Fruit fly (Drosophila melanogaster): Measurements from ENCODE around the gene CG18599.

Gene CG18599

dm6 chr3R:18296084-18296483 lies 28.5 kb downstream of the CG18599 start (continued):
- TF ChIP-seq CG11695 (GFP tag; IDR thresholded peaks at IDR 0.05), result 0 out of 3 replicates have a peak, but pooled peaks have one; percentile 33
- TF ChIP-seq CG13296 (GFP tag; optimal IDR thresholded peaks at IDR 0.05), result peak; percentile 44
- TF ChIP-seq fd102C (GFP tag; optimal IDR thresholded peaks at IDR 0.05), result no peak
- TF ChIP-seq seq (GFP tag; IDR thresholded peaks at IDR 0.05), result no peak
- TF ChIP-seq CG12942 (GFP tag; optimal IDR thresholded peaks at IDR 0.05), result no peak
- no peak for TF ChIP-seq insv (GFP tag; optimal IDR thresholded peaks at IDR 0.05)
- no peak for TF ChIP-seq nerfin-1 (tag; optimal IDR thresholded peaks at IDR 0.05)
- no peak for TF ChIP-seq p53 (GFP tag; optimal IDR thresholded peaks at IDR 0.05)
- no peak for TF ChIP-seq wor (GFP tag; IDR thresholded peaks at IDR 0.05)
- peak; percentile 13 for TF ChIP-seq CG12659 (GFP tag; optimal IDR thresholded peaks at IDR 0.05)
- peak; percentile 53 for TF ChIP-seq B-H2 (GFP tag; optimal IDR thresholded peaks at IDR 0.05)
- no peak for TF ChIP-seq Dbx (GFP tag; IDR thresholded peaks at IDR 0.05)
- TF ChIP-seq Dek (tag; optimal IDR thresholded peaks at IDR 0.05), result peak; percentile 20
- TF ChIP-seq cad (GFP tag; optimal IDR thresholded peaks at IDR 0.05), result no peak
- no peak for TF ChIP-seq btn (GFP tag; optimal IDR thresholded peaks at IDR 0.05)
- TF ChIP-seq h (optimal IDR thresholded peaks at IDR 0.05), result no peak
- peak; percentile 36 for TF ChIP-seq fd3F (GFP tag; optimal IDR thresholded peaks at IDR 0.05)
- TF ChIP-seq Drgx (GFP tag; IDR thresholded peaks at IDR 0.05), result no peak
- peak; percentile 4 for TF ChIP-seq CG6813 (GFP tag; optimal IDR thresholded peaks at IDR 0.05)
- no peak for TF ChIP-seq CG34376 (GFP tag; optimal IDR thresholded peaks at IDR 0.05)
- no peak for TF ChIP-seq disco-r (GFP tag; optimal IDR thresholded peaks at IDR 0.05)
- TF ChIP-seq Lpt (GFP tag; optimal IDR thresholded peaks at IDR 0.05), result no peak
- no peak for TF ChIP-seq Dad (GFP tag; optimal IDR thresholded peaks at IDR 0.05)
- TF ChIP-seq CG3726 (GFP tag; IDR thresholded peaks at IDR 0.05), result no peak
- no peak for TF ChIP-seq klu (GFP tag; IDR thresholded peaks at IDR 0.05)
- 0 out of 4 replicates have a peak, but pooled peaks have one; percentile 35 for TF ChIP-seq chinmo (GFP tag; IDR thresholded peaks at IDR 0.05; ENCODE audit: partially characterized antibody)
- TF ChIP-seq gcm (GFP tag; optimal IDR thresholded peaks at IDR 0.05), result no peak
- TF ChIP-seq pan (optimal IDR thresholded peaks at IDR 0.05), result no peak
- peak in 1 of 2 experiments; percentile 7 for TF ChIP-seq pan (GFP tag; optimal IDR thresholded peaks at IDR 0.05 in 1 of 2, IDR thresholded peaks at IDR 0.05 in 1 of 2)
- TF ChIP-seq PHDP (tag; optimal IDR thresholded peaks at IDR 0.05), result no peak
- TF ChIP-seq ase (GFP tag; IDR thresholded peaks at IDR 0.05), result no peak

dm6 chr3R:18296737-18297136 lies 29.1 kb downstream of the CG18599 start:
- peak; percentile 10 for TF ChIP-seq sens (GFP tag)
- peak in 1 of 2 experiments; percentile 74 for TF ChIP-seq Hr78 (GFP tag; optimal IDR thresholded peaks at IDR 0.05)
- TF ChIP-seq inv (GFP tag; IDR thresholded peaks at IDR 0.05; ENCODE audit: partially characterized antibody), result no peak
- no peak for TF ChIP-seq jumu (GFP tag; optimal IDR thresholded peaks at IDR 0.05)
- TF ChIP-seq tin (GFP tag; optimal IDR thresholded peaks at IDR 0.05), result no peak
- TF ChIP-seq hb (GFP tag; IDR thresholded peaks at IDR 0.05; ENCODE audit: partially characterized antibody), result 0 out of 3 replicates have a peak, but pooled peaks have one; percentile 42
- peak; percentile 14 for TF ChIP-seq Med (GFP tag)
- TF ChIP-seq CG9817 (tag; optimal IDR thresholded peaks at IDR 0.05), result no peak

Measured in whole organism, embryonic.